Worm (Caenorhabditis elegans): Measurements from ENCODE around the gene ttyh-1.
A peak's percentile ranks its signal among the peaks of the same experiment; 100 is the strongest.

The ttyh-1 gene

DNA sequence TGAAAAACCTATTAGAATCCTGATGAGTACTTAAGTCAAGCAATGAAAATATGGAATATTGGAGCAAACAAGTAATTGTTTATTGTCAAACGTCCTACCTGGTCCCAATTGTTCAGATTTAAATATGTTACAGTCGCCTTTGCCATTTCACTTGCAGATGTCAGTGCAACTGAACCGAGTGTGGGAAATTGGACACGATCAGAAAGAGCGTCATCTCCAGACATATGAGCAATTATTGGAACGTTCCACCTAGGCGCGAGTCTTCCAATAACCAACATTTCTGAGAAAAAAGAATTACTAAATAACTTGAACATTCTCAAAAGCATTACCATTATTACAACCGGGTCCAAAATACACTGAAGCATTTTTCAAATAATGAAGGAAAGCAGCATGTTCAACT lies 31.4 kb upstream of the ttyh-1 start:
- no peak for TF ChIP-seq zag-1 (tag; optimal IDR thresholded peaks at IDR 0.05)
- TF ChIP-seq skn-1 (tag; optimal IDR thresholded peaks at IDR 0.05), result no peak
- TF ChIP-seq fos-1 (tag; optimal IDR thresholded peaks at IDR 0.05), result no peak

ce11 chrX:11337783-11338182 lies 30.7 kb upstream of the ttyh-1 start, which contains the start of gene gcy-9:
Gene gcy-9 (minus strand): TSS chrX:11337883.
- no peak for TF ChIP-seq nhr-77 (tag; optimal IDR thresholded peaks at IDR 0.05)
- no peak for TF ChIP-seq nhr-28 (tag; optimal IDR thresholded peaks at IDR 0.05)

- TF ChIP-seq zag-1 (tag; optimal IDR thresholded peaks at IDR 0.05), result no peak
- TF ChIP-seq tbx-2 (tag; optimal IDR thresholded peaks at IDR 0.05), result no peak
- TF ChIP-seq egl-27 (tag; optimal IDR thresholded peaks at IDR 0.05), result peak; percentile 11
- no peak for TF ChIP-seq lsy-12 (tag; optimal IDR thresholded peaks at IDR 0.05)
- no peak for TF ChIP-seq ceh-82 (tag; optimal IDR thresholded peaks at IDR 0.05)
- TF ChIP-seq fkh-10 (GFP tag; optimal IDR thresholded peaks at IDR 0.05), result no peak
- TF ChIP-seq ama-1 (optimal IDR thresholded peaks at IDR 0.05), result no peak
- TF ChIP-seq jun-1 (tag; optimal IDR thresholded peaks at IDR 0.05), result no peak
- no peak for TF ChIP-seq snpc-4 (tag; optimal IDR thresholded peaks at IDR 0.05)
- peak; percentile 13 for TF ChIP-seq elt-1 (tag; optimal IDR thresholded peaks at IDR 0.05)
- no peak for TF ChIP-seq nhr-77 (tag; optimal IDR thresholded peaks at IDR 0.05)
- TF ChIP-seq eor-1 (tag; optimal IDR thresholded peaks at IDR 0.05), result no peak
- no peak for TF ChIP-seq nhr-237 (tag; optimal IDR thresholded peaks at IDR 0.05)
- no peak for TF ChIP-seq pha-4 (tag; optimal IDR thresholded peaks at IDR 0.05)
- TF ChIP-seq egl-5 (tag; optimal IDR thresholded peaks at IDR 0.05), result no peak
- TF ChIP-seq daf-12 (tag; optimal IDR thresholded peaks at IDR 0.05), result no peak
- no peak for TF ChIP-seq ceh-28 (tag; optimal IDR thresholded peaks at IDR 0.05)
- no peak for TF ChIP-seq ztf-11 (tag; optimal IDR thresholded peaks at IDR 0.05)
- no peak for TF ChIP-seq ztf-4 (tag; optimal IDR thresholded peaks at IDR 0.05)
- TF ChIP-seq lin-39 (tag; optimal IDR thresholded peaks at IDR 0.05), result no peak
- peak; percentile 27 for TF ChIP-seq hmg-11 (tag; optimal IDR thresholded peaks at IDR 0.05)
- no peak for TF ChIP-seq fos-1 (tag; optimal IDR thresholded peaks at IDR 0.05)
- TF ChIP-seq nhr-23 (tag; optimal IDR thresholded peaks at IDR 0.05), result peak; percentile 58
- TF ChIP-seq nhr-12 (tag; optimal IDR thresholded peaks at IDR 0.05), result no peak
- TF ChIP-seq pqm-1 (tag; optimal IDR thresholded peaks at IDR 0.05), result peak; percentile 60
- no peak for TF ChIP-seq mdl-1 (tag; optimal IDR thresholded peaks at IDR 0.05)
- no peak for TF ChIP-seq ZK546.5 (tag; optimal IDR thresholded peaks at IDR 0.05)
- no peak for TF ChIP-seq R02D3.7 (tag; optimal IDR thresholded peaks at IDR 0.05)
- TF ChIP-seq nhr-25 (tag; optimal IDR thresholded peaks at IDR 0.05), result peak; percentile 88
- TF ChIP-seq unc-62 (GFP tag; optimal IDR thresholded peaks at IDR 0.05), result no peak
- no peak for TF ChIP-seq nhr-76 (tag; optimal IDR thresholded peaks at IDR 0.05)
- no peak for TF ChIP-seq nfya-1 (tag; optimal IDR thresholded peaks at IDR 0.05; ENCODE audit: insufficient read depth)
- TF ChIP-seq nhr-28 (tag; optimal IDR thresholded peaks at IDR 0.05), result no peak
- TF ChIP-seq nhr-67 (tag; optimal IDR thresholded peaks at IDR 0.05), result no peak
- TF ChIP-seq unc-39 (tag; optimal IDR thresholded peaks at IDR 0.05), result no peak
- no peak for TF ChIP-seq ceh-9 (tag; optimal IDR thresholded peaks at IDR 0.05)
- TF ChIP-seq ceh-16 (tag; optimal IDR thresholded peaks at IDR 0.05), result no peak
- no peak for TF ChIP-seq elt-3 (tag; optimal IDR thresholded peaks at IDR 0.05)
- no peak for TF ChIP-seq fkh-2 (tag; optimal IDR thresholded peaks at IDR 0.05)
- TF ChIP-seq sea-2 (GFP tag; optimal IDR thresholded peaks at IDR 0.05), result no peak
- TF ChIP-seq lin-15B (tag; optimal IDR thresholded peaks at IDR 0.05), result no peak
- TF ChIP-seq nhr-11 (tag; optimal IDR thresholded peaks at IDR 0.05), result no peak
- TF ChIP-seq elt-2 (tag; optimal IDR thresholded peaks at IDR 0.05), result peak; percentile 83
- no peak for TF ChIP-seq nhr-43 (tag; optimal IDR thresholded peaks at IDR 0.05; ENCODE audit: poor library complexity, severe bottlenecking)
- no peak for TF ChIP-seq skn-1 (tag; optimal IDR thresholded peaks at IDR 0.05)
- TF ChIP-seq aly-2 (tag; optimal IDR thresholded peaks at IDR 0.05), result no peak
- TF ChIP-seq mml-1 (tag; optimal IDR thresholded peaks at IDR 0.05), result no peak
These were observed 29.1 kb upstream of the ttyh-1 start, which contains the start of gene aco-1 for ce11 chrX:11339375-11339924. Gene aco-1 (plus strand): TSS chrX:11339874.

Measured in whole organism, L3 larva.